7 worm cellular contexts compared by ENCODE assay signal in the genomic region with DNA sequence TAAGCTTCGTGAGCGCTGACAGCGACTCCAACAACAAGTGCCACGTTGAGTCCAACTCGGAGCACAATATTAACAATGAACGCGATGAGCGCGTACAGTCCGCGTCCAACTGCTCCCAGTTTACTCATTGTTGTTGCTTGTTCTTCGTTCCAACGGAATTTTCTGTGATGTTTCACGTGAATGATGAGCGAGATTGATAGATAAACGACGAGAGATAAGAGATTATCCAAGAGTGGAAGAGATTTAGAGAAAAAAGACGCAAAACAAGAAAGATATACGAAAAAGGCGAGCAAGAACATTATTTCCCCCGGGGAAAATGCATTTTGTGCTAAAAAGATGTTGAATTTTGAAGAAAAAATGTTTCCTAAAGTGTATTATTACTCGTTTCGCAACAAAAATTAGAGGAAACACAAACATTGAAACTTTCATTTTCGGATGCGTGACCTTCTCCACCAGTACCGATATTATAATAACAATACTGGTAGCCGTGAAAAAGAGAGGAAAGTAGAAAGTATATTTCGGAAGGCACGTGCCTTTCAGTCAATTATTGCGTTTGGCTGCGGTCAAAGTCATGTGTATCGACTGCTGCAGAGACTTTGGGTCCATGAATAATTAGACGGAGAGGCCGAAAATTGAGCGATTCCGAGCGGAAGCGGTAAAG.
TF ChIP-seq lines count a peak whose summit lies in the region.

No protein-coding gene starts in this region.

TF ChIP-seq in whole organism, L1 larva, 84 proteins besides CTCF, POLR2A, EP300 and RAD21 (continues in another document):
- TF ChIP-seq snu-23 (GFP tag; optimal IDR thresholded peaks at IDR 0.05; lab: Kevin White, UChicago) (peak; percentile 2), hlh-4 (tag; optimal IDR thresholded peaks at IDR 0.05; lab: Kevin White, UChicago) (no peak), nhr-20 (tag; optimal IDR thresholded peaks at IDR 0.05; lab: Kevin White, UChicago) (peak; percentile 36), lin-39 (tag; optimal IDR thresholded peaks at IDR 0.05; lab: Kevin White, UChicago) (no peak), hlh-17 (GFP tag; optimal IDR thresholded peaks at IDR 0.05; lab: Kevin White, UChicago; ENCODE audit: borderline replicate concordance) (no peak), nhr-47 (tag; optimal IDR thresholded peaks at IDR 0.05; lab: Kevin White, UChicago) (peak; percentile 16), rnt-1 (tag; optimal IDR thresholded peaks at IDR 0.05; lab: Kevin White, UChicago) (peak; percentile 31), lin-14 (GFP tag; optimal IDR thresholded peaks at IDR 0.05; lab: Kevin White, UChicago) (peak; percentile 62), C16A3.4 (tag; optimal IDR thresholded peaks at IDR 0.05; lab: Kevin White, UChicago) (no peak), unc-30 (tag; optimal IDR thresholded peaks at IDR 0.05; lab: Kevin White, UChicago) (no peak), skn-1 (tag; optimal IDR thresholded peaks at IDR 0.05; lab: Kevin White, UChicago) (no peak), nhr-28 (tag; optimal IDR thresholded peaks at IDR 0.05; lab: Kevin White, UChicago) (no peak)

TF ChIP-seq in whole organism, L2 larva, 48 proteins besides CTCF, POLR2A, EP300 and RAD21 (continues in another document):
- TF ChIP-seq aly-2 (tag; optimal IDR thresholded peaks at IDR 0.05; lab: Kevin White, UChicago) (no peak), nhr-129 (tag; optimal IDR thresholded peaks at IDR 0.05; lab: Kevin White, UChicago) (peak; percentile 22), lsy-2 (tag; optimal IDR thresholded peaks at IDR 0.05; lab: Kevin White, UChicago) (peak in 1 of 2 experiments; percentile 16), fos-1 (tag; optimal IDR thresholded peaks at IDR 0.05; lab: Kevin White, UChicago) (peak; percentile 1), Y55F3AM.14 (GFP tag; optimal IDR thresholded peaks at IDR 0.05; lab: Kevin White, UChicago) (peak; percentile 9), nhr-21 (tag; optimal IDR thresholded peaks at IDR 0.05; lab: Kevin White, UChicago) (peak; percentile 7), mab-5 (tag; optimal IDR thresholded peaks at IDR 0.05; lab: Kevin White, UChicago) (peak; percentile 36), sma-9 (GFP tag; optimal IDR thresholded peaks at IDR 0.05; lab: Kevin White, UChicago) (peak; percentile 69), sma-9 (tag; optimal IDR thresholded peaks at IDR 0.05; lab: Kevin White, UChicago) (no peak), lin-11 (tag; optimal IDR thresholded peaks at IDR 0.05; lab: Kevin White, UChicago) (no peak), skn-1 (tag; optimal IDR thresholded peaks at IDR 0.05; lab: Kevin White, UChicago) (no peak), ama-1 (optimal IDR thresholded peaks at IDR 0.05; lab: Kevin White, UChicago) (no peak)

TF ChIP-seq in whole organism, L3 larva, 47 proteins besides CTCF, POLR2A, EP300 and RAD21:
- TF ChIP-seq nhr-43 (tag; optimal IDR thresholded peaks at IDR 0.05; lab: Kevin White, UChicago; ENCODE audit: poor library complexity, severe bottlenecking) (no peak), lin-39 (tag; optimal IDR thresholded peaks at IDR 0.05; lab: Kevin White, UChicago) (peak; percentile 41), elt-1 (tag; optimal IDR thresholded peaks at IDR 0.05; lab: Kevin White, UChicago) (peak; percentile 70), nhr-25 (tag; optimal IDR thresholded peaks at IDR 0.05; lab: Kevin White, UChicago) (peak; percentile 8), unc-62 (GFP tag; optimal IDR thresholded peaks at IDR 0.05; lab: Kevin White, UChicago) (peak; percentile 31)
TF ChIP-seq in whole organism, L3 larva: peak in this region for 4.

TF ChIP-seq in whole organism, L4 larva, 104 proteins besides CTCF, POLR2A, EP300 and RAD21 (continues in another document):
- TF ChIP-seq F49E8.2 (tag; optimal IDR thresholded peaks at IDR 0.05; lab: Kevin White, UChicago; ENCODE audit: borderline replicate concordance) (no peak), daf-16 (GFP tag; optimal IDR thresholded peaks at IDR 0.05; lab: Kevin White, UChicago) (no peak), daf-16 (tag; optimal IDR thresholded peaks at IDR 0.05; lab: Kevin White, UChicago) (peak; percentile 63), aha-1 (tag; lab: Kevin White, UChicago) (peak; percentile 44), nhr-28 (tag; optimal IDR thresholded peaks at IDR 0.05; lab: Kevin White, UChicago) (peak; percentile 33), lsy-2 (tag; optimal IDR thresholded peaks at IDR 0.05; lab: Kevin White, UChicago) (peak in 1 of 2 experiments; percentile 36), nhr-11 (tag; optimal IDR thresholded peaks at IDR 0.05; lab: Kevin White, UChicago) (peak; percentile 2), F10B5.3 (tag; optimal IDR thresholded peaks at IDR 0.05; lab: Kevin White, UChicago) (no peak), Y5F2A.4 (GFP tag; optimal IDR thresholded peaks at IDR 0.05; lab: Kevin White, UChicago) (no peak), unc-130 (GFP tag; optimal IDR thresholded peaks at IDR 0.05; lab: Kevin White, UChicago) (no peak), hlh-11 (tag; optimal IDR thresholded peaks at IDR 0.05; lab: Kevin White, UChicago) (peak; percentile 27), cey-2 (tag; optimal IDR thresholded peaks at IDR 0.05; lab: Kevin White, UChicago; ENCODE audit: borderline replicate concordance, insufficient read depth) (no peak), hlh-30 (tag; optimal IDR thresholded peaks at IDR 0.05; lab: Kevin White, UChicago; ENCODE audit: insufficient read depth) (peak; percentile 55)

TF ChIP-seq in whole organism, late embryonic, 69 proteins besides CTCF, POLR2A, EP300 and RAD21:
- TF ChIP-seq hlh-30 (tag; optimal IDR thresholded peaks at IDR 0.05; lab: Kevin White, UChicago; ENCODE audit: insufficient read depth) (peak; percentile 62), unc-55 (GFP tag; optimal IDR thresholded peaks at IDR 0.05; lab: Kevin White, UChicago) (peak; percentile 45), elt-4 (tag; optimal IDR thresholded peaks at IDR 0.05; lab: Kevin White, UChicago) (no peak), hlh-6 (tag; optimal IDR thresholded peaks at IDR 0.05; lab: Kevin White, UChicago) (no peak), rnt-1 (tag; optimal IDR thresholded peaks at IDR 0.05; lab: Kevin White, UChicago) (no peak), pqm-1 (tag; optimal IDR thresholded peaks at IDR 0.05; lab: Kevin White, UChicago) (no peak), sox-2 (GFP tag; IDR thresholded peaks at IDR 0.05; lab: Robert Waterston, UW) (no peak), ceh-22 (tag; optimal IDR thresholded peaks at IDR 0.05; lab: Kevin White, UChicago) (no peak), lim-6 (tag; optimal IDR thresholded peaks at IDR 0.05; lab: Kevin White, UChicago) (no peak), hlh-15 (tag; optimal IDR thresholded peaks at IDR 0.05; lab: Kevin White, UChicago) (no peak), ceh-45 (GFP tag; IDR thresholded peaks at IDR 0.05; lab: Robert Waterston, UW) (no peak), fax-1 (tag; optimal IDR thresholded peaks at IDR 0.05; lab: Kevin White, UChicago) (no peak), lin-11 (tag; optimal IDR thresholded peaks at IDR 0.05; lab: Kevin White, UChicago) (no peak), C08G9.2 (tag; optimal IDR thresholded peaks at IDR 0.05; lab: Kevin White, UChicago) (no peak), ceh-6 (GFP tag; optimal IDR thresholded peaks at IDR 0.05; lab: Kevin White, UChicago) (no peak), nfya-1 (tag; optimal IDR thresholded peaks at IDR 0.05; lab: Kevin White, UChicago) (no peak)
TF ChIP-seq in whole organism, late embryonic: peak in this region for 2.

TF ChIP-seq in whole organism, mixed stage, embryonic, 35 proteins besides CTCF, POLR2A, EP300 and RAD21:
- TF ChIP-seq ceh-43 (GFP tag; optimal IDR thresholded peaks at IDR 0.05; lab: Kevin White, UChicago) (no peak), unc-62 (GFP tag; optimal IDR thresholded peaks at IDR 0.05; lab: Kevin White, UChicago) (peak; percentile 18), elt-1 (tag; optimal IDR thresholded peaks at IDR 0.05; lab: Kevin White, UChicago; ENCODE audit: borderline replicate concordance, insufficient read depth) (peak; percentile 58), elt-3 (tag; optimal IDR thresholded peaks at IDR 0.05; lab: Kevin White, UChicago) (peak; percentile 38), unc-120 (tag; optimal IDR thresholded peaks at IDR 0.05; lab: Kevin White, UChicago; ENCODE audit: poor library complexity, severe bottlenecking) (peak; percentile 38)

TF ChIP-seq in whole organism, young adult, 124 proteins besides CTCF, POLR2A, EP300 and RAD21:
- TF ChIP-seq B0261.1 (tag; optimal IDR thresholded peaks at IDR 0.05; lab: Kevin White, UChicago) (no peak), madf-3 (GFP tag; IDR thresholded peaks at IDR 0.05; lab: Robert Waterston, UW) (0 out of 2 replicates have a peak, but pooled peaks have one; percentile 11)
TF ChIP-seq in whole organism, young adult: peak in this region for 1.
